Fruit fly (Drosophila melanogaster): Measurements from ENCODE around the gene CG17167.

Gene CG17167

dm6 chrX:23067521-23068459 is at the start of gene CG17167:
Gene CG17167 (plus strand): TSS chrX:23068301.
- TF ChIP-seq CG6808 (GFP tag; optimal IDR thresholded peaks at IDR 0.05) (no peak), CG34406 (GFP tag; optimal IDR thresholded peaks at IDR 0.05) (no peak), vri (GFP tag; optimal IDR thresholded peaks at IDR 0.05) (no peak), svp (GFP tag) (peak; percentile 53)

DNA sequence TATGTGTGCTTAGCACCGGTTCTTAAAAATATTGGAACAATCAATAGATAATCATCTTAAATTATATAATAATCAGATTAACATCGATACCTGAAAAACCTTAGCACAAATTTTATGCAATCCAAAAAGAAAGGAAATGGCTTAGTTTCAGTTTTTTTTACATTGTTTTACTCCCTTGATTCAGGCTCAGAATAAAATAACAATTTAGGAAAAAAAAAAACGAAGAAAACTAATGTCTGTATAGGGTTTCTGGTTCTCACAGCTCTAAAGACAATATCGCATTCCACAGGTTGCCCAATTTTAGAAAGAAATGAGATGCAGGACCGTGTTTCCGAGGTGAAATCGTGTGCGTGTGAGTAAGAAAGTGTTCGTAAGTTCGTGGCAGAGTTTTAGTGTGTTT is 45.5 kb upstream of the CG17167 start, which contains the start of gene zyd:
zyd (plus strand) TSS at position 301 of the 400 bp plus-strand sequence.
- TF ChIP-seq Eip75B (GFP tag; optimal IDR thresholded peaks at IDR 0.05) = no peak
- no peak for TF ChIP-seq CG3032 (tag; optimal IDR thresholded peaks at IDR 0.05)

- no peak for TF ChIP-seq CG15336 (GFP tag; IDR thresholded peaks at IDR 0.05)
- TF ChIP-seq vri (GFP tag; optimal IDR thresholded peaks at IDR 0.05) = no peak
- TF ChIP-seq cyc (GFP tag; optimal IDR thresholded peaks at IDR 0.05) = no peak
- no peak for TF ChIP-seq eg (GFP tag; IDR thresholded peaks at IDR 0.05)
- no peak for TF ChIP-seq topi (GFP tag; optimal IDR thresholded peaks at IDR 0.05)
- no peak for TF ChIP-seq CG11762 (GFP tag; optimal IDR thresholded peaks at IDR 0.05; ENCODE audit: insufficient read depth)
- no peak for TF ChIP-seq CG8319 (GFP tag; optimal IDR thresholded peaks at IDR 0.05)
- TF ChIP-seq Sox15 (GFP tag; optimal IDR thresholded peaks at IDR 0.05) = no peak
- no peak for TF ChIP-seq dac (GFP tag; optimal IDR thresholded peaks at IDR 0.05)
- no peak for TF ChIP-seq CG31627 (GFP tag; optimal IDR thresholded peaks at IDR 0.05)
- TF ChIP-seq CG10669 (GFP tag; optimal IDR thresholded peaks at IDR 0.05) = no peak
- TF ChIP-seq CG6792 (GFP tag; optimal IDR thresholded peaks at IDR 0.05) = no peak
- TF ChIP-seq lz (GFP tag; optimal IDR thresholded peaks at IDR 0.05) = no peak
- no peak for TF ChIP-seq Eip78C (GFP tag)
- TF ChIP-seq Sox14 (GFP tag; optimal IDR thresholded peaks at IDR 0.05) = no peak
Measured at dm6 chrX:23035766-23036165, 32.3 kb upstream of the CG17167 start, which contains the start of gene CG12061. Gene CG12061 (plus strand): TSS chrX:23036066.

DNA sequence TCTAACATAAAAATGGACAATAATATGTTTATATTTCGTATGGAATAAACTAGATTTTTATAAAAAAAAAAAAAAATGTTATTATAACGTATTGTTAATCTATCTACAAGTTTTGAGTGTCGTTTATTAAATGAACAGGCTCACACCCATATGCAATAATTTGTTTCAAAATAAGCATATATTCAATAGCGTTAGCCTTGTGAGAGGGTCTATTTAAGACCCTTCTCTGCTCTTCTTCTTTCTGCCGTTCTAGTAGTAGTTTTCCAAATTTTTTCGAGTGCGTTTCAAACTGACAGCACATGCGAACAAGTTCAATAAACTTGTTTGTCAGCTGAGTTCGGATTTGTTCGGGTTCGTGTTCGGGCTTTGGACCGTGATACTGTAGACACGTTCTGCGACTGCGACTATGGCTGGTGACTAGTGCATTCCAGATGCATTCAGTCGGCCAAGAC is 3.2 kb downstream of the CG17167 start:
- TF ChIP-seq Gug (GFP tag; IDR thresholded peaks at IDR 0.05) (no peak), CG11294 (GFP tag; IDR thresholded peaks at IDR 0.05) (no peak), CG6276 (GFP tag; optimal IDR thresholded peaks at IDR 0.05) (peak; percentile 35), CG4318 (GFP tag; optimal IDR thresholded peaks at IDR 0.05) (peak; percentile 72), CG10669 (GFP tag; optimal IDR thresholded peaks at IDR 0.05) (peak; percentile 15), CG31627 (GFP tag; optimal IDR thresholded peaks at IDR 0.05) (peak; percentile 27), CG3919 (GFP tag; optimal IDR thresholded peaks at IDR 0.05) (peak; percentile 66), ss (GFP tag; optimal IDR thresholded peaks at IDR 0.05) (peak in 1 of 2 experiments; percentile 12), Eip75B (GFP tag; optimal IDR thresholded peaks at IDR 0.05) (peak; percentile 11), lz (GFP tag; optimal IDR thresholded peaks at IDR 0.05) (peak; percentile 29), vri (GFP tag; optimal IDR thresholded peaks at IDR 0.05) (no peak), CG8319 (GFP tag; optimal IDR thresholded peaks at IDR 0.05) (peak; percentile 14), CG6792 (GFP tag; optimal IDR thresholded peaks at IDR 0.05) (peak; percentile 10), fkh (GFP tag; optimal IDR thresholded peaks at IDR 0.05) (no peak), dsx (GFP tag; optimal IDR thresholded peaks at IDR 0.05; ENCODE audit: poor library complexity, severe bottlenecking) (no peak), CG15336 (GFP tag; IDR thresholded peaks at IDR 0.05) (peak; percentile 52; the same call in 1 of the 2 replicates), svp (GFP tag) (peak; percentile 59), Hr38 (GFP tag; optimal IDR thresholded peaks at IDR 0.05) (no peak), salr (GFP tag; optimal IDR thresholded peaks at IDR 0.05) (peak in 1 of 2 experiments; percentile 76), Blimp-1 (GFP tag; optimal IDR thresholded peaks at IDR 0.05) (no peak), dac (GFP tag; optimal IDR thresholded peaks at IDR 0.05) (peak; percentile 36), net (GFP tag; optimal IDR thresholded peaks at IDR 0.05) (peak; percentile 45), CG9139 (GFP tag; optimal IDR thresholded peaks at IDR 0.05) (no peak), cyc (GFP tag; optimal IDR thresholded peaks at IDR 0.05) (peak; percentile 48), CG34406 (GFP tag; optimal IDR thresholded peaks at IDR 0.05) (peak; percentile 42), topi (GFP tag; optimal IDR thresholded peaks at IDR 0.05) (peak; percentile 48), Sox15 (GFP tag; optimal IDR thresholded peaks at IDR 0.05) (peak; percentile 20), pdm3 (GFP tag; optimal IDR thresholded peaks at IDR 0.05) (peak; percentile 57), Ets96B (tag; optimal IDR thresholded peaks at IDR 0.05) (no peak), CG8119 (GFP tag; IDR thresholded peaks at IDR 0.05) (peak; percentile 46; the same call in 1 of the 3 replicates), CG6854 (GFP tag; optimal IDR thresholded peaks at IDR 0.05) (no peak), Lpt (GFP tag; optimal IDR thresholded peaks at IDR 0.05) (peak; percentile 43), Eip78C (GFP tag) (peak; percentile 92), CG16779 (tag; optimal IDR thresholded peaks at IDR 0.05) (no peak), Hr4 (GFP tag; optimal IDR thresholded peaks at IDR 0.05) (peak; percentile 60)
